Fruit fly (Drosophila melanogaster) whole organism, embryonic: Measurements from ENCODE around the gene xmas.
A peak's percentile ranks its signal among the peaks of the same experiment; 100 is the strongest.

Experiments
- Awh ChIP-seq: fragments of 200-800 bp; sonication (Bioruptor generic); IDR thresholded peaks from 2 replicates; pipeline ENCODE4, ENCODE4 v1.3.6; 2022; ENCODE audit warnings: missing biosample characterization, missing genetic modification characterization
- Bgb ChIP-seq: fragments of 200-800 bp; sonication (Bioruptor generic); IDR thresholded peaks from 2 replicates; pipeline ENCODE4 v1.3.6; 2022; ENCODE audit warnings: missing biosample characterization, missing genetic modification characterization; ENCODE audit not compliant: partially characterized antibody
- BtbVII ChIP-seq: fragments of 200-800 bp; sonication (Bioruptor generic); optimal IDR thresholded peaks from 3 replicates; lab custom pipeline; 2017; ENCODE audit warnings: missing biosample characterization, mild to moderate bottlenecking, missing genetic modification characterization
- CG12299 ChIP-seq: fragments of 200-800 bp; sonication (Bioruptor generic); optimal IDR thresholded peaks from 2 replicates; lab custom pipeline; 2018; ENCODE audit warnings: missing biosample characterization, mild to moderate bottlenecking, missing genetic modification characterization
- CG12769 ChIP-seq: fragments of 200-800 bp; sonication (Bioruptor generic); optimal IDR thresholded peaks from 2 replicates; lab custom pipeline; 2019; ENCODE audit warnings: missing biosample characterization, mild to moderate bottlenecking, missing genetic modification characterization, moderate library complexity
- CG12942 ChIP-seq: fragments of 200-800 bp; sonication (Bioruptor generic); optimal IDR thresholded peaks from 3 replicates; lab custom pipeline; 2016; ENCODE audit warnings: missing biosample characterization, missing genetic modification characterization
- CG14710 ChIP-seq: fragments of 200-800 bp; sonication (Bioruptor generic); optimal IDR thresholded peaks from 3 replicates; lab custom pipeline; 2019; ENCODE audit warnings: missing biosample characterization, mild to moderate bottlenecking, missing genetic modification characterization, moderate library complexity
- CG14965 ChIP-seq: fragments of 200-800 bp; sonication (Bioruptor generic); optimal IDR thresholded peaks from 2 replicates; lab custom pipeline; 2016; ENCODE audit warnings: missing biosample characterization, missing genetic modification characterization, borderline replicate concordance
- CG15601 ChIP-seq: fragments of 200-800 bp; sonication (Bioruptor generic); optimal IDR thresholded peaks from 3 replicates; lab custom pipeline; 2019; ENCODE audit warnings: missing biosample characterization, mild to moderate bottlenecking, missing genetic modification characterization, moderate library complexity
- CG16863 ChIP-seq: fragments of 200-800 bp; sonication (Bioruptor generic); optimal IDR thresholded peaks from 3 replicates; lab custom pipeline; 2016; ENCODE audit warnings: missing biosample characterization, missing genetic modification characterization
- CG17359 ChIP-seq: fragments of 200-800 bp; sonication (Bioruptor generic); optimal IDR thresholded peaks from 3 replicates; lab custom pipeline; 2018; ENCODE audit warnings: missing biosample characterization, mild to moderate bottlenecking, missing genetic modification characterization, moderate library complexity
- CG17385 ChIP-seq: fragments of 200-800 bp; sonication (Bioruptor generic); optimal IDR thresholded peaks from 3 replicates; lab custom pipeline; 2018; ENCODE audit warnings: missing biosample characterization, mild to moderate bottlenecking, missing genetic modification characterization
- CG18599 ChIP-seq: fragments of 200-800 bp; sonication (Bioruptor generic); optimal IDR thresholded peaks from 3 replicates; lab custom pipeline; 2017; ENCODE audit warnings: missing biosample characterization, missing genetic modification characterization, mild to moderate bottlenecking, moderate library complexity, missing genetic modification reagents
- CG2199 ChIP-seq: fragments of 200-800 bp; sonication (Bioruptor generic); IDR thresholded peaks from 3 replicates; pipeline ENCODE4 v1.3.6; 2022; ENCODE audit warnings: missing biosample characterization, missing genetic modification characterization
- CG30403 ChIP-seq: fragments of 200-800 bp; sonication (Bioruptor generic); optimal IDR thresholded peaks from 3 replicates; lab custom pipeline; 2016; ENCODE audit warnings: missing biosample characterization, missing genetic modification characterization
- CG32532 ChIP-seq: fragments of 200-800 bp; sonication (Bioruptor generic); IDR thresholded peaks from 2 replicates; pipeline ENCODE4 v1.3.6; 2022; ENCODE audit warnings: missing biosample characterization, missing genetic modification characterization
- CG33557 ChIP-seq: fragments of 200-800 bp; sonication (Bioruptor generic); optimal IDR thresholded peaks from 2 replicates; lab custom pipeline; 2019; ENCODE audit warnings: missing biosample characterization, mild to moderate bottlenecking, missing genetic modification characterization, moderate library complexity
- CG5953 ChIP-seq: fragments of 200-800 bp; sonication (Bioruptor generic); IDR thresholded peaks from 2 replicates; pipeline ENCODE4 v1.3.6; 2022; ENCODE audit warnings: missing biosample characterization, missing genetic modification characterization
- CG7271 ChIP-seq: fragments of 200-800 bp; sonication (Bioruptor generic); optimal IDR thresholded peaks from 2 replicates; lab custom pipeline; 2018; ENCODE audit warnings: missing biosample characterization, mild to moderate bottlenecking, missing genetic modification characterization, moderate library complexity
- CG8281 ChIP-seq: fragments of 200-800 bp; sonication (Bioruptor generic); optimal IDR thresholded peaks from 2 replicates; lab custom pipeline; 2018; ENCODE audit warnings: missing biosample characterization, mild to moderate bottlenecking, missing genetic modification characterization, moderate library complexity
- D19A ChIP-seq: fragments of 200-800 bp; optimal IDR thresholded peaks from 3 replicates; lab custom pipeline; 2019; ENCODE audit warnings: missing biosample characterization, mild to moderate bottlenecking, missing genetic modification characterization, moderate library complexity
- Dad ChIP-seq: fragments of 200-800 bp; sonication (Bioruptor generic); optimal IDR thresholded peaks from 3 replicates; lab custom pipeline; 2016; ENCODE audit warnings: missing biosample characterization, missing genetic modification characterization
- Dip3 ChIP-seq: fragments of 200-800 bp; sonication (Bioruptor generic); optimal IDR thresholded peaks from 3 replicates; lab custom pipeline; 2016; ENCODE audit warnings: missing biosample characterization, missing genetic modification characterization
- Doc2 ChIP-seq: fragments of 200-800 bp; sonication (Bioruptor generic); IDR thresholded peaks from 2 replicates; pipeline ENCODE4 v1.3.6; 2022; ENCODE audit warnings: missing biosample characterization, missing genetic modification characterization
- E2f1 ChIP-seq: fragments of 200-800 bp; sonication (Bioruptor generic); IDR thresholded peaks from 2 replicates; pipeline ENCODE4 v1.3.6; 2022; ENCODE audit warnings: missing biosample characterization, missing genetic modification characterization
- Ets97D ChIP-seq: fragments of 200-800 bp; sonication (Bioruptor generic); optimal IDR thresholded peaks from 3 replicates; lab custom pipeline; 2016; ENCODE audit warnings: missing biosample characterization, missing genetic modification characterization
- H15 ChIP-seq: fragments of 200-800 bp; sonication (Bioruptor generic); IDR thresholded peaks from 3 replicates; pipeline ENCODE4 v1.3.6; 2022; ENCODE audit warnings: missing biosample characterization, missing genetic modification characterization
- HmgZ ChIP-seq: fragments of 200-800 bp; sonication (Bioruptor generic); optimal IDR thresholded peaks from 2 replicates; lab custom pipeline; 2018; ENCODE audit warnings: missing biosample characterization, mild to moderate bottlenecking, missing genetic modification characterization
- Myb ChIP-seq: fragments of 200-800 bp; sonication (Bioruptor generic); optimal IDR thresholded peaks from 2 replicates; lab custom pipeline; 2016; ENCODE audit warnings: missing biosample characterization, missing genetic modification characterization
- NC2β ChIP-seq: fragments of 200-800 bp; sonication (Bioruptor generic); optimal IDR thresholded peaks from 2 replicates; lab custom pipeline; 2016; ENCODE audit warnings: missing biosample characterization, missing genetic modification characterization
- Neu2 ChIP-seq: fragments of 200-800 bp; sonication (Bioruptor generic); optimal IDR thresholded peaks from 3 replicates; lab custom pipeline; 2016; ENCODE audit warnings: missing biosample characterization, missing genetic modification characterization, borderline replicate concordance
- Nf-YB ChIP-seq: fragments of 200-800 bp; sonication (Bioruptor generic); optimal IDR thresholded peaks from 3 replicates; lab custom pipeline; 2019; ENCODE audit warnings: missing biosample characterization, mild to moderate bottlenecking, missing genetic modification characterization, moderate library complexity
- NfI ChIP-seq: fragments of 200-800 bp; sonication (Bioruptor generic); optimal IDR thresholded peaks from 3 replicates; lab custom pipeline; 2018; ENCODE audit warnings: missing biosample characterization, mild to moderate bottlenecking, missing genetic modification characterization, moderate library complexity
- Tbp ChIP-seq: fragments of >200 bp; optimal IDR thresholded peaks from 2 replicates; lab custom pipeline; 2018; ENCODE audit warnings: missing biosample characterization, missing genetic modification characterization
- Xbp1 ChIP-seq: fragments of 200-800 bp; sonication (Bioruptor generic); optimal IDR thresholded peaks from 3 replicates; lab custom pipeline; 2016; ENCODE audit warnings: missing biosample characterization, mild to moderate bottlenecking, missing genetic modification characterization
- ara ChIP-seq: fragments of 200-800 bp; sonication (Bioruptor generic); IDR thresholded peaks from 2 replicates; pipeline ENCODE4 v1.3.6; 2022; ENCODE audit warnings: missing biosample characterization, missing genetic modification characterization
- ase ChIP-seq: fragments of 200-800 bp; sonication (Bioruptor generic); IDR thresholded peaks from 3 replicates; pipeline ENCODE4 v1.3.6; 2022; ENCODE audit warnings: missing biosample characterization, missing genetic modification characterization
- crol ChIP-seq: fragments of 200-800 bp; sonication (Bioruptor generic); IDR thresholded peaks from 2 replicates; pipeline ENCODE4 v1.3.6; 2022; ENCODE audit warnings: missing biosample characterization, missing genetic modification characterization
- dimm ChIP-seq: fragments of 200-800 bp; sonication (Bioruptor generic); IDR thresholded peaks from 2 replicates; pipeline ENCODE4 v1.3.6; 2022; ENCODE audit warnings: missing biosample characterization, missing genetic modification characterization
- ems ChIP-seq: fragments of 200-800 bp; sonication (Bioruptor generic); optimal IDR thresholded peaks from 3 replicates; lab custom pipeline; 2016; ENCODE audit warnings: missing biosample characterization, missing genetic modification characterization
- fd96Cb ChIP-seq: fragments of 200-800 bp; sonication (Bioruptor generic); optimal IDR thresholded peaks from 2 replicates; lab custom pipeline; 2018; ENCODE audit warnings: missing biosample characterization, mild to moderate bottlenecking, missing genetic modification characterization, moderate library complexity
- gem ChIP-seq: fragments of 200-800 bp; sonication (Bioruptor generic); optimal IDR thresholded peaks from 2 replicates; lab custom pipeline; 2019; ENCODE audit warnings: missing biosample characterization, mild to moderate bottlenecking, missing genetic modification characterization, moderate library complexity
- grau ChIP-seq: fragments of 200-800 bp; optimal IDR thresholded peaks from 3 replicates; lab custom pipeline; 2019; ENCODE audit warnings: missing biosample characterization, mild to moderate bottlenecking, missing genetic modification characterization, moderate library complexity
- gro ChIP-seq: fragments of 200-800 bp; sonication (Bioruptor generic); optimal IDR thresholded peaks from 2 replicates; lab custom pipeline; 2016; ENCODE audit warnings: missing biosample characterization, missing genetic modification characterization
- hbn ChIP-seq: fragments of 200-800 bp; sonication (Bioruptor generic); IDR thresholded peaks from 2 replicates; pipeline ENCODE4 v1.3.6; 2022; ENCODE audit warnings: missing biosample characterization, missing genetic modification characterization; ENCODE audit not compliant: partially characterized antibody
- jumu ChIP-seq: fragments of 200-800 bp; sonication (Bioruptor generic); optimal IDR thresholded peaks from 3 replicates; lab custom pipeline; 2016; ENCODE audit warnings: missing biosample characterization, missing genetic modification characterization
- lilli ChIP-seq: fragments of 200-800 bp; sonication (Bioruptor generic); optimal IDR thresholded peaks from 3 replicates; lab custom pipeline; 2016; ENCODE audit warnings: missing biosample characterization, missing genetic modification characterization
- org-1 ChIP-seq: fragments of 200-800 bp; sonication (Bioruptor generic); optimal IDR thresholded peaks from 2 replicates; lab custom pipeline; 2017; ENCODE audit warnings: missing biosample characterization, missing genetic modification characterization
- pb ChIP-seq: fragments of 200-800 bp; sonication (Bioruptor generic); optimal IDR thresholded peaks from 3 replicates; lab custom pipeline; 2016; ENCODE audit warnings: missing biosample characterization, missing genetic modification characterization
- row ChIP-seq: fragments of 200-800 bp; sonication (Bioruptor generic); IDR thresholded peaks from 3 replicates; pipeline ENCODE4 v1.3.6; 2022; ENCODE audit warnings: missing biosample characterization, missing genetic modification characterization
- vvl ChIP-seq: fragments of 200-800 bp; sonication (Bioruptor generic); IDR thresholded peaks from 2 replicates; pipeline ENCODE4 v1.3.6; 2022; ENCODE audit warnings: missing biosample characterization, missing genetic modification characterization
- wdn ChIP-seq: fragments of 200-800 bp; sonication (Bioruptor generic); IDR thresholded peaks from 2 replicates; pipeline ENCODE4 v1.3.6; 2022; ENCODE audit warnings: missing biosample characterization, missing genetic modification characterization
- wor ChIP-seq: fragments of 200-800 bp; sonication (Bioruptor generic); IDR thresholded peaks from 2 replicates; pipeline ENCODE4 v1.3.6; 2022; ENCODE audit warnings: missing biosample characterization, missing genetic modification characterization

xmas gene

DNA sequence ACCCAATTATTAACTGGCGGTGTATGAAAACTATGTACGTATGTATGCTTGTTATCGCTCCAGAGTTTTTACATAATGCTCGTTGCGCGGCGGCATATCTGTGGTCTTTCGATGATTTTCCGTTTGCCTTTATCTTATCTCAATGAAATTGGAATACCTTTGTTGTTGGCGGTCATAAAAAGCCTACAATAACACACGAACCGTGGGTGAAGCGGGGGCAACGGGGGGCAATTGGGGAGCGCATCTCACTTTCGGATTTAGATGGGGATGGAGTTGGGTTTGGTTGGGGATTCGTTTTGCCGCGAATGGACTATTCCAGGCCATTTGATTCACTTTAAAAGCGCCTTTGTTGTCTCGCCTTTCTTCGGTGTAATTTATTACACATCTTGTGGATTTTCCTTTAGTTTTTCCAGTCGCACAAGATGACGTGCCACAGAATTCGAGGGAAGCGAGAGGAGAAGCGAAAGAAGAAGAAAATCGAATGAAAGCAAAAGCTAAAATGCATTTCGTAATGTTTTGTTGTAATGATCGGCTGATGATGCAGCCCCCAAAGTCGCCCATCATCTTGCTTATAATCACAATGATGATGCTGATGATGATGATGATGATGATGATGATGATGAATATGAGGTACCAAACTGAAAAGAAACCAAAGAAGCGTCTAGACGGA, 36.5 kb downstream of the xmas start (continued):
- TF ChIP-seq gro (GFP tag; lab: Kevin White, UChicago): no peak
- no peak for TF ChIP-seq Bgb
- TF ChIP-seq CG17359 (tag; lab: Kevin White, UChicago): no peak
- peak; percentile 88 for TF ChIP-seq crol (GFP tag; lab: Robert Waterston, UW)
- TF ChIP-seq Dip3: no peak
- TF ChIP-seq CG33557 (GFP tag; lab: Kevin White, UChicago): peak; percentile 6
- TF ChIP-seq BtbVII (GFP tag; lab: Kevin White, UChicago): no peak
- no peak for TF ChIP-seq CG14710 (tag; lab: Kevin White, UChicago)
- no peak for TF ChIP-seq Ets97D (GFP tag; lab: Kevin White, UChicago)
- no peak for TF ChIP-seq HmgZ (tag; lab: Kevin White, UChicago)
- no peak for TF ChIP-seq ara (GFP tag; lab: Robert Waterston, UW)
- TF ChIP-seq E2f1 (GFP tag; lab: Robert Waterston, UW): no peak
- no peak for TF ChIP-seq pb
- no peak for TF ChIP-seq NfI (GFP tag; lab: Kevin White, UChicago)
- no peak for TF ChIP-seq Neu2 (GFP tag; lab: Kevin White, UChicago)
- TF ChIP-seq dimm (GFP tag; lab: Robert Waterston, UW): no peak
- TF ChIP-seq CG12942 (GFP tag; lab: Kevin White, UChicago): no peak
- TF ChIP-seq CG7271 (tag; lab: Kevin White, UChicago): no peak
- TF ChIP-seq Doc2 (GFP tag; lab: Robert Waterston, UW): no peak
- TF ChIP-seq CG5953: no peak
- TF ChIP-seq wdn: no peak
- no peak for TF ChIP-seq jumu (GFP tag; lab: Kevin White, UChicago)
- TF ChIP-seq hbn (GFP tag; lab: Robert Waterston, UW): no peak
- TF ChIP-seq ems: no peak
- peak; percentile 67 for TF ChIP-seq CG17385
- TF ChIP-seq wor (GFP tag; lab: Robert Waterston, UW): no peak
- no peak for TF ChIP-seq org-1
- peak; percentile 38; the same call in 1 of the 3 replicates for TF ChIP-seq CG2199 (GFP tag; lab: Robert Waterston, UW)
- no peak for TF ChIP-seq CG14965 (GFP tag; lab: Kevin White, UChicago)
- TF ChIP-seq CG15601 (tag; lab: Kevin White, UChicago): no peak
- TF ChIP-seq Tbp: no peak
- no peak for TF ChIP-seq CG12299
- no peak for TF ChIP-seq ase (GFP tag; lab: Robert Waterston, UW)
- TF ChIP-seq CG12769 (tag; lab: Kevin White, UChicago): peak; percentile 29
- TF ChIP-seq CG16863: no peak
- no peak for TF ChIP-seq NC2β (GFP tag; lab: Kevin White, UChicago)

DNA sequence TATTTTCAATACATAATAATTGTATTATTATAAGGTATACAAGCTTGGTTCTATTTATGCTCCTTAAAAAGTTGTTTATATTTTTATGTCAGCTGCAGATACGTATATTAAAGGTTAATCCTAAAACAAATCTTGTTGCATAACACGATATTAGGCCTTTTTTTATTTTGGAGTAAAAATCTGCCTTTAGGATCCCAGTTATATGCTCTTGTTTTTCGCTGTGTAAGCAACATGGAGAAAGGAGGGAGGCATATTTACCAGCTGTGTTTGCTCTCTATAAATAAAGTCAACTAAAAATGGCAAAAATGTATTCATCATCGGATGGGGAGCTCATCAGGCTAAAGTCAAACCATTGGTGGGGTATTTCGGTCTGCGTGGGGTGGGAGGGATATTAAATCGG, 37.5 kb downstream of the xmas start:
- TF ChIP-seq Nf-YB (GFP tag; lab: Kevin White, UChicago) (peak; percentile 8), Awh (GFP tag; lab: Robert Waterston, UW) (no peak), lilli (GFP tag; lab: Kevin White, UChicago) (no peak), CG30403 (peak; percentile 35), fd96Cb (tag; lab: Kevin White, UChicago) (peak; percentile 35), CG8281 (tag; lab: Kevin White, UChicago) (no peak), H15 (GFP tag; lab: Robert Waterston, UW) (no peak), vvl (no peak), D19A (tag; lab: Kevin White, UChicago) (peak; percentile 3), CG18599 (GFP tag; lab: Kevin White, UChicago) (peak; percentile 44), Myb (GFP tag; lab: Kevin White, UChicago) (no peak), row (0 out of 3 replicates have a peak, but pooled peaks have one; percentile 18), CG32532 (GFP tag; lab: Robert Waterston, UW) (no peak), Xbp1 (GFP tag; lab: Kevin White, UChicago) (peak; percentile 10), Dad (GFP tag; lab: Kevin White, UChicago) (no peak), grau (tag; lab: Kevin White, UChicago) (peak; percentile 47), gem (tag; lab: Kevin White, UChicago) (peak; percentile 68)
